Fruit fly (Drosophila melanogaster): ENCODE data around the gene Or71a.

Or71a gene

dm6 chr3L:15103988-15104848, 26.0 kb upstream of the Or71a start (continued):
- TF ChIP-seq sr (GFP tag; IDR thresholded peaks at IDR 0.05) (no peak; the same call in 2 of the 3 replicates), ato (GFP tag; IDR thresholded peaks at IDR 0.05; ENCODE audit: partially characterized antibody) (no peak), Dip2 (GFP tag; IDR thresholded peaks at IDR 0.05) (no peak), amos (GFP tag; IDR thresholded peaks at IDR 0.05; ENCODE audit: partially characterized antibody) (peak; percentile 10; the same call in 1 of the 2 replicates), CG6272 (GFP tag; IDR thresholded peaks at IDR 0.05) (no peak), CG17186 (GFP tag; optimal IDR thresholded peaks at IDR 0.05) (no peak), dm (GFP tag; optimal IDR thresholded peaks at IDR 0.05) (no peak), HmgZ (tag; optimal IDR thresholded peaks at IDR 0.05) (no peak), pros (GFP tag; optimal IDR thresholded peaks at IDR 0.05) (no peak), corto (GFP tag; optimal IDR thresholded peaks at IDR 0.05) (no peak), zen2 (GFP tag; IDR thresholded peaks at IDR 0.05; ENCODE audit: partially characterized antibody) (no peak), fru (optimal IDR thresholded peaks at IDR 0.05) (no peak), Dp (GFP tag; optimal IDR thresholded peaks at IDR 0.05) (no peak), sug (tag; optimal IDR thresholded peaks at IDR 0.05) (no peak), Opbp (GFP tag; IDR thresholded peaks at IDR 0.05; ENCODE audit: partially characterized antibody) (peak; percentile 34; the same call in 1 of the 3 replicates), Scr (GFP tag; IDR thresholded peaks at IDR 0.05; ENCODE audit: partially characterized antibody) (no peak), Fer3 (tag; optimal IDR thresholded peaks at IDR 0.05) (no peak), fd102C (GFP tag; optimal IDR thresholded peaks at IDR 0.05) (no peak), tna (GFP tag; IDR thresholded peaks at IDR 0.05; ENCODE audit: partially characterized antibody) (no peak), CG17385 (GFP tag; optimal IDR thresholded peaks at IDR 0.05) (peak; percentile 88), CG5953 (GFP tag; IDR thresholded peaks at IDR 0.05) (no peak), Ptx1 (GFP tag; IDR thresholded peaks at IDR 0.05) (no peak), CG1529 (GFP tag; optimal IDR thresholded peaks at IDR 0.05) (no peak), CG9609 (GFP tag; optimal IDR thresholded peaks at IDR 0.05) (no peak), CG31224 (GFP tag; IDR thresholded peaks at IDR 0.05) (no peak), tx (GFP tag; optimal IDR thresholded peaks at IDR 0.05) (no peak), pho (GFP tag; optimal IDR thresholded peaks at IDR 0.05) (no peak), CG33213 (GFP tag; optimal IDR thresholded peaks at IDR 0.05) (no peak), pum (GFP tag; optimal IDR thresholded peaks at IDR 0.05) (no peak), lilli (GFP tag; optimal IDR thresholded peaks at IDR 0.05) (no peak), Poxn (GFP tag; IDR thresholded peaks at IDR 0.05) (no peak), nerfin-1 (tag; optimal IDR thresholded peaks at IDR 0.05) (no peak), danr (GFP tag; IDR thresholded peaks at IDR 0.05) (no peak), org-1 (GFP tag; optimal IDR thresholded peaks at IDR 0.05) (no peak), dimm (GFP tag; IDR thresholded peaks at IDR 0.05) (no peak), fd96Cb (tag; optimal IDR thresholded peaks at IDR 0.05) (no peak), CG12104 (GFP tag; optimal IDR thresholded peaks at IDR 0.05) (no peak), CHES-1-like (GFP tag; optimal IDR thresholded peaks at IDR 0.05) (no peak), bigmax (GFP tag; optimal IDR thresholded peaks at IDR 0.05) (no peak), row (GFP tag; IDR thresholded peaks at IDR 0.05) (no peak), sna (GFP tag; IDR thresholded peaks at IDR 0.05; ENCODE audit: partially characterized antibody) (no peak; the same call in 1 of the 2 replicates), Lim3 (GFP tag; IDR thresholded peaks at IDR 0.05) (no peak), CG10147 (GFP tag; optimal IDR thresholded peaks at IDR 0.05) (no peak), CG16863 (GFP tag; optimal IDR thresholded peaks at IDR 0.05) (no peak), CG4424 (GFP tag; optimal IDR thresholded peaks at IDR 0.05) (no peak), HmgD (GFP tag; optimal IDR thresholded peaks at IDR 0.05) (no peak), NC2β (GFP tag; optimal IDR thresholded peaks at IDR 0.05) (no peak), trem (tag; optimal IDR thresholded peaks at IDR 0.05) (no peak), ftz-f1 (GFP tag; optimal IDR thresholded peaks at IDR 0.05) (no peak), H2.0 (GFP tag; IDR thresholded peaks at IDR 0.05) (no peak)
